Worm (Caenorhabditis elegans) whole organism, late embryonic: ENCODE measurements around the gene col-98.

ENCODE experiments used
- F13H6.1 ChIP-seq: sonication (generic microtip); optimal IDR thresholded peaks from 2 replicates; lab custom pipeline; 2016; ENCODE audit warnings: missing genetic modification characterization, missing compliant biosample characterization
- T23F11.4 ChIP-seq: fragments of 200-800 bp; sonication (Bioruptor generic); optimal IDR thresholded peaks from 2 replicates; lab custom pipeline; 2018; ENCODE audit warnings: mild to moderate bottlenecking, missing genetic modification characterization, missing compliant biosample characterization
- ama-1 ChIP-seq: fragments of 150-350 bp; optimal IDR thresholded peaks from 2 replicates; lab custom pipeline; 2014
- elt-2 ChIP-seq: sonication (generic microtip); optimal IDR thresholded peaks from 2 replicates; lab custom pipeline; 2016; ENCODE audit warnings: missing genetic modification reagents, missing genetic modification characterization, missing compliant biosample characterization
- ets-4 ChIP-seq: sonication (generic microtip); optimal IDR thresholded peaks from 2 replicates; lab custom pipeline; 2016; ENCODE audit warnings: missing genetic modification characterization, missing compliant biosample characterization
- hlh-13 ChIP-seq: fragments of 200-800 bp; sonication (Bioruptor generic); optimal IDR thresholded peaks from 2 replicates; lab custom pipeline; 2018; ENCODE audit warnings: mild to moderate bottlenecking, missing genetic modification characterization, missing compliant biosample characterization
- lin-11 ChIP-seq: fragments of 200-800 bp; sonication (Bioruptor generic); optimal IDR thresholded peaks from 2 replicates; lab custom pipeline; 2018; ENCODE audit warnings: mild to moderate bottlenecking, missing genetic modification characterization, missing compliant biosample characterization
- pha-4 ChIP-seq: fragments of 150-350 bp; optimal IDR thresholded peaks from 2 replicates; lab custom pipeline; 2018; ENCODE audit warnings: missing biosample characterization, missing genetic modification reagents, missing genetic modification characterization
- pqm-1 ChIP-seq: sonication (generic microtip); optimal IDR thresholded peaks from 2 replicates; lab custom pipeline; 2016; ENCODE audit warnings: missing genetic modification characterization, missing compliant biosample characterization
- sdc-2 ChIP-seq: sonication (generic microtip); optimal IDR thresholded peaks from 2 replicates; lab custom pipeline; 2016; ENCODE audit warnings: missing genotype, missing genetic modification characterization, missing compliant biosample characterization
- sox-4 ChIP-seq: sonication (generic microtip); optimal IDR thresholded peaks from 2 replicates; lab custom pipeline; 2017; ENCODE audit warnings: mild to moderate bottlenecking, missing genetic modification characterization, inconsistent platforms, missing compliant biosample characterization
- zip-5 ChIP-seq: sonication (generic microtip); optimal IDR thresholded peaks from 2 replicates; lab custom pipeline; 2016; ENCODE audit warnings: missing genetic modification characterization, missing compliant biosample characterization
- ztf-16 ChIP-seq: sonication (generic microtip); optimal IDR thresholded peaks from 2 replicates; lab custom pipeline; 2017; ENCODE audit warnings: missing genetic modification characterization, missing compliant biosample characterization

- TF ChIP-seq pqm-1 (tag; lab: Kevin White, UChicago) (no peak), ztf-16 (tag; lab: Kevin White, UChicago) (no peak), ama-1 (lab: Kevin White, UChicago) (no peak), hlh-13 (GFP tag; lab: Kevin White, UChicago) (no peak), T23F11.4 (GFP tag; lab: Kevin White, UChicago) (no peak), pha-4 (tag; lab: Kevin White, UChicago) (no peak), sox-4 (no peak), zip-5 (tag; lab: Kevin White, UChicago) (no peak), ets-4 (tag; lab: Kevin White, UChicago) (no peak), sdc-2 (tag; lab: Kevin White, UChicago) (no peak), elt-2 (tag; lab: Kevin White, UChicago) (no peak), lin-11 (tag; lab: Kevin White, UChicago) (no peak), F13H6.1 (tag; lab: Kevin White, UChicago) (no peak)
Measured at ce11 chrIII:12998252-12998651, 20.6 kb upstream of the col-98 start.
